Worm (Caenorhabditis elegans) whole organism, mixed stage, embryonic: ENCODE measurements around the gene pyt-1.
A peak's percentile ranks its signal among the peaks of the same experiment; 100 is the strongest.

Experiments
- M03D4.4 ChIP-seq: sonication (generic microtip); optimal IDR thresholded peaks from 2 replicates; lab custom pipeline; 2017; ENCODE audit warnings: mild to moderate bottlenecking, missing genetic modification characterization, missing compliant biosample characterization
- bed-3 ChIP-seq: fragments of 200-800 bp; sonication (Bioruptor generic); optimal IDR thresholded peaks from 3 replicates; lab custom pipeline; 2018; ENCODE audit warnings: mild to moderate bottlenecking, missing genetic modification characterization, moderate library complexity, missing compliant biosample characterization
- blmp-1 ChIP-seq: fragments of 150-350 bp; optimal IDR thresholded peaks from 2 replicates; lab custom pipeline; 2014; ENCODE audit warnings: missing biosample characterization, missing genetic modification characterization
- ceh-39 ChIP-seq: fragments of 150-350 bp; optimal IDR thresholded peaks from 2 replicates; lab custom pipeline; 2014; ENCODE audit warnings: missing biosample characterization, missing genetic modification characterization
- ceh-43 ChIP-seq: fragments of 200-800 bp; sonication (Bioruptor generic); optimal IDR thresholded peaks from 2 replicates; lab custom pipeline; 2018; ENCODE audit warnings: mild to moderate bottlenecking, missing genetic modification characterization, moderate library complexity, missing compliant biosample characterization
- ceh-83 ChIP-seq: fragments of 200-800 bp; sonication (Bioruptor generic); optimal IDR thresholded peaks from 2 replicates; lab custom pipeline; 2018; ENCODE audit warnings: mild to moderate bottlenecking, missing genetic modification characterization, missing compliant biosample characterization
- ces-1 ChIP-seq: fragments of 150-350 bp; optimal IDR thresholded peaks from 2 replicates; lab custom pipeline; 2014; ENCODE audit warnings: missing biosample characterization, missing genetic modification reagents, missing genetic modification characterization
- cnd-1 ChIP-seq: fragments of 200-800 bp; sonication (Bioruptor generic); optimal IDR thresholded peaks from 2 replicates; lab custom pipeline; 2018; ENCODE audit warnings: mild to moderate bottlenecking, missing genetic modification characterization, missing compliant biosample characterization
- elt-1 ChIP-seq: sonication (generic microtip); optimal IDR thresholded peaks from 2 replicates; lab custom pipeline; 2017; ENCODE audit warnings: missing genetic modification characterization, mild to moderate bottlenecking, missing compliant biosample characterization, antibody characterized with exemption, moderate library complexity, borderline replicate concordance; ENCODE audit not compliant: insufficient read depth
- elt-3 ChIP-seq: fragments of 150-350 bp; optimal IDR thresholded peaks from 2 replicates; lab custom pipeline; 2014; ENCODE audit warnings: missing biosample characterization, missing genetic modification characterization
- flh-1 ChIP-seq: fragments of 200-800 bp; sonication (Bioruptor generic); optimal IDR thresholded peaks from 2 replicates; lab custom pipeline; 2018; ENCODE audit warnings: mild to moderate bottlenecking, missing genetic modification characterization, moderate library complexity, missing compliant biosample characterization
- hlh-1 ChIP-seq: fragments of 150-350 bp; optimal IDR thresholded peaks from 2 replicates; lab custom pipeline; 2014; ENCODE audit warnings: missing biosample characterization, missing genetic modification reagents, missing genetic modification characterization
- lin-13 ChIP-seq: fragments of 150-350 bp; optimal IDR thresholded peaks from 2 replicates; lab custom pipeline; 2014; ENCODE audit warnings: missing biosample characterization, missing genetic modification characterization
- lin-32 ChIP-seq: fragments of 200-800 bp; sonication (Bioruptor generic); optimal IDR thresholded peaks from 2 replicates; lab custom pipeline; 2018; ENCODE audit warnings: mild to moderate bottlenecking, missing genetic modification characterization, missing compliant biosample characterization
- lsy-2 ChIP-seq: fragments of 150-350 bp; optimal IDR thresholded peaks from 2 replicates; lab custom pipeline; 2014; ENCODE audit warnings: missing biosample characterization, missing genetic modification characterization
- mab-5 ChIP-seq: fragments of 150-350 bp; optimal IDR thresholded peaks from 2 replicates; lab custom pipeline; 2014; ENCODE audit warnings: missing biosample characterization, missing genetic modification characterization
- mep-1 ChIP-seq: fragments of 150-350 bp; optimal IDR thresholded peaks from 2 replicates; lab custom pipeline; 2017; ENCODE audit warnings: missing biosample characterization, missing genetic modification reagents, missing genetic modification characterization, inconsistent platforms
- mls-2 ChIP-seq: sonication (generic microtip); optimal IDR thresholded peaks from 2 replicates; lab custom pipeline; 2016; ENCODE audit warnings: mild to moderate bottlenecking, missing genetic modification characterization, moderate library complexity, missing compliant biosample characterization
- nhr-12 ChIP-seq: fragments of 150-350 bp; optimal IDR thresholded peaks from 2 replicates; lab custom pipeline; 2014; ENCODE audit warnings: missing biosample characterization, missing genetic modification characterization
- nhr-2 ChIP-seq: fragments of 150-350 bp; optimal IDR thresholded peaks from 2 replicates; lab custom pipeline; 2014; ENCODE audit warnings: missing biosample characterization, missing genetic modification characterization
- nhr-237 ChIP-seq: fragments of 150-350 bp; optimal IDR thresholded peaks from 2 replicates; lab custom pipeline; 2014; ENCODE audit warnings: missing biosample characterization, missing genetic modification characterization
- nhr-28 ChIP-seq: fragments of 150-350 bp; optimal IDR thresholded peaks from 2 replicates; lab custom pipeline; 2014; ENCODE audit warnings: missing biosample characterization, missing genetic modification characterization
- nhr-76 ChIP-seq: sonication (generic microtip); optimal IDR thresholded peaks from 2 replicates; lab custom pipeline; 2017; ENCODE audit warnings: missing biosample characterization, missing genetic modification characterization
- pha-4 ChIP-seq: fragments of 150-350 bp; optimal IDR thresholded peaks from 2 replicates; lab custom pipeline; 2018; ENCODE audit warnings: missing biosample characterization, missing genetic modification reagents, missing genetic modification characterization
- sem-2 ChIP-seq: fragments of 200-800 bp; sonication (Bioruptor generic); optimal IDR thresholded peaks from 2 replicates; lab custom pipeline; 2018; ENCODE audit warnings: mild to moderate bottlenecking, missing genetic modification characterization, missing compliant biosample characterization
- snpc-4 ChIP-seq: fragments of 150-350 bp; optimal IDR thresholded peaks from 2 replicates; lab custom pipeline; 2014; ENCODE audit warnings: missing biosample characterization, missing genetic modification characterization
- sptf-1 ChIP-seq: sonication (generic microtip); optimal IDR thresholded peaks from 2 replicates; lab custom pipeline; 2017; ENCODE audit warnings: mild to moderate bottlenecking, missing genetic modification characterization, moderate library complexity, missing compliant biosample characterization
- tbx-8 ChIP-seq: fragments of 200-800 bp; sonication (Bioruptor generic); optimal IDR thresholded peaks from 2 replicates; lab custom pipeline; 2018; ENCODE audit warnings: mild to moderate bottlenecking, missing genetic modification characterization, moderate library complexity, missing compliant biosample characterization
- unc-120 ChIP-seq: sonication (generic microtip); optimal IDR thresholded peaks from 2 replicates; lab custom pipeline; 2017; ENCODE audit warnings: missing genetic modification characterization, missing compliant biosample characterization; ENCODE audit not compliant: poor library complexity, severe bottlenecking
- unc-39 ChIP-seq: fragments of 150-350 bp; optimal IDR thresholded peaks from 2 replicates; lab custom pipeline; 2014; ENCODE audit warnings: missing biosample characterization, missing genetic modification characterization
- zip-8 ChIP-seq: fragments of 150-350 bp; optimal IDR thresholded peaks from 2 replicates; lab custom pipeline; 2014; ENCODE audit warnings: missing biosample characterization, missing genetic modification characterization
- ztf-11 ChIP-seq: fragments of 150-350 bp; optimal IDR thresholded peaks from 2 replicates; lab custom pipeline; 2014; ENCODE audit warnings: missing biosample characterization, missing genetic modification characterization

The pyt-1 gene

ce11 chrV:10266050-10266449, 36.9 kb upstream of the pyt-1 start:
- TF ChIP-seq mls-2 (no peak), ces-1 (GFP tag; lab: Kevin White, UChicago) (peak; percentile 67)

- TF ChIP-seq ces-1 (GFP tag; lab: Kevin White, UChicago), result peak; percentile 52
- no peak for TF ChIP-seq zip-8 (tag; lab: Kevin White, UChicago)
- TF ChIP-seq, all 35 proteins: peak for 1
Observed at ce11 chrV:10265019-10265418, 35.9 kb upstream of the pyt-1 start.

ce11 chrV:10260460-10260859, 31.3 kb upstream of the pyt-1 start, which contains the start of gene sri-18:
Gene sri-18 (minus strand): TSS chrV:10260560.
- no peak for TF ChIP-seq ceh-39 (tag; lab: Kevin White, UChicago)
- no peak for TF ChIP-seq M03D4.4 (tag; lab: Kevin White, UChicago)
- TF ChIP-seq lin-32 (GFP tag; lab: Kevin White, UChicago), result no peak
- TF ChIP-seq sem-2, result no peak
- no peak for TF ChIP-seq flh-1
- TF ChIP-seq tbx-8, result no peak

- TF ChIP-seq ces-1 (GFP tag; lab: Kevin White, UChicago) (no peak), elt-3 (tag; lab: Kevin White, UChicago) (no peak), sptf-1 (tag; lab: Kevin White, UChicago) (no peak), lin-32 (GFP tag; lab: Kevin White, UChicago) (no peak), zip-8 (tag; lab: Kevin White, UChicago) (no peak)
Observed at ce11 chrV:10256050-10256449, 26.9 kb upstream of the pyt-1 start, which contains the start of gene nhr-232. Gene nhr-232 (plus strand): TSS chrV:10256170.

ce11 chrV:10255005-10255472, 25.9 kb upstream of the pyt-1 start, which contains the start of gene rop-1:
Gene rop-1 (minus strand): TSS chrV:10255055.
- TF ChIP-seq snpc-4 (tag; lab: Kevin White, UChicago), result no peak
- no peak for TF ChIP-seq sem-2
- TF ChIP-seq ceh-39 (tag; lab: Kevin White, UChicago), result no peak
- no peak for TF ChIP-seq lin-13 (tag; lab: Kevin White, UChicago)
- no peak for TF ChIP-seq pha-4 (tag; lab: Kevin White, UChicago)
- no peak for TF ChIP-seq ces-1 (GFP tag; lab: Kevin White, UChicago)
- TF ChIP-seq mls-2, result no peak
- TF ChIP-seq unc-120, result no peak
- no peak for TF ChIP-seq zip-8 (tag; lab: Kevin White, UChicago)
- no peak for TF ChIP-seq M03D4.4 (tag; lab: Kevin White, UChicago)
- TF ChIP-seq hlh-1, result no peak
- TF ChIP-seq lsy-2 (tag; lab: Kevin White, UChicago), result no peak
- no peak for TF ChIP-seq nhr-76
- TF ChIP-seq cnd-1 (tag; lab: Kevin White, UChicago), result no peak

- no peak for TF ChIP-seq mep-1 (tag; lab: Kevin White, UChicago)
- TF ChIP-seq elt-1 (tag; lab: Kevin White, UChicago), result no peak
- no peak for TF ChIP-seq nhr-12 (tag; lab: Kevin White, UChicago)
- no peak for TF ChIP-seq tbx-8
- TF ChIP-seq nhr-28 (tag; lab: Kevin White, UChicago), result no peak
- no peak for TF ChIP-seq mab-5 (tag; lab: Kevin White, UChicago)
- TF ChIP-seq elt-3 (tag; lab: Kevin White, UChicago), result no peak
- no peak for TF ChIP-seq bed-3
- TF ChIP-seq ceh-83 (GFP tag; lab: Kevin White, UChicago), result no peak
- no peak for TF ChIP-seq unc-39 (tag; lab: Kevin White, UChicago)
- TF ChIP-seq ceh-43 (GFP tag; lab: Kevin White, UChicago), result no peak
- no peak for TF ChIP-seq sem-2
- TF ChIP-seq lin-13 (tag; lab: Kevin White, UChicago), result no peak
Observed at ce11 chrV:10252682-10253081, 23.6 kb upstream of the pyt-1 start.

- TF ChIP-seq zip-8 (tag; lab: Kevin White, UChicago) (no peak), nhr-237 (tag; lab: Kevin White, UChicago) (no peak), nhr-28 (tag; lab: Kevin White, UChicago) (no peak), blmp-1 (tag; lab: Kevin White, UChicago) (no peak), pha-4 (tag; lab: Kevin White, UChicago) (no peak), tbx-8 (no peak), ztf-11 (no peak), lin-13 (tag; lab: Kevin White, UChicago) (no peak), mep-1 (tag; lab: Kevin White, UChicago) (no peak), nhr-2 (no peak)
Observed at ce11 chrV:10249515-10249914, 20.4 kb upstream of the pyt-1 start.
